Fruit fly (Drosophila melanogaster): ENCODE results near the gene PIG-P.

Gene PIG-P

DNA sequence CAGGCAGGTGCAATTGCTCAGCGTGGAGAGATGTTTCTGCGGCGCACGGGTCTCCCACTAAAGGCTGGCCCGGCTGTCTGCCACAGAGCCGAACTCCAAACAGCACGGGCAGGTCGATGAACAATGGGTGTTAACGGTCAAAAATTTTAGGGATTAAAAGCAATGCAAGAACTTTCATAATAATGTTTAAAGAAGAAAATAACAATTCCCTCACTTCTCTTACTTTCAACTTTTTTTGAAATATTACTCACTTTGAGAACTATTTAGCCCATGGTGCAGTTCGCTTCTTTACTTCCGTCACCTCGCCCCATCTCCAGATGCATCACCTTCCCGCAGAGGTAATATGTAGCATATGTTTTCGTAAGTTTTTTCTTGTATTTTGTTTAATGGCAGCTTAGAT lies 14.5 kb upstream of the PIG-P start (continued):
- TF ChIP-seq emc (GFP tag; optimal IDR thresholded peaks at IDR 0.05) (no peak), yki (optimal IDR thresholded peaks at IDR 0.05) (no peak), pzg (GFP tag; optimal IDR thresholded peaks at IDR 0.05) (no peak), CG17359 (tag; optimal IDR thresholded peaks at IDR 0.05) (no peak), CG1647 (GFP tag; optimal IDR thresholded peaks at IDR 0.05) (no peak), tx (GFP tag; optimal IDR thresholded peaks at IDR 0.05) (no peak), CG5180 (GFP tag; optimal IDR thresholded peaks at IDR 0.05) (no peak), CG7556 (GFP tag; optimal IDR thresholded peaks at IDR 0.05) (no peak), CG8388 (GFP tag; optimal IDR thresholded peaks at IDR 0.05) (peak; percentile 18), Xrp1 (GFP tag; IDR thresholded peaks at IDR 0.05) (peak; percentile 64), CG17829 (tag; optimal IDR thresholded peaks at IDR 0.05) (peak; percentile 20), Sry-β (GFP tag; optimal IDR thresholded peaks at IDR 0.05) (no peak), ttk (GFP tag; IDR thresholded peaks at IDR 0.05) (peak; percentile 33; the same call in 1 of the 2 replicates), CG5953 (GFP tag; IDR thresholded peaks at IDR 0.05) (peak; percentile 45; the same call in 1 of the 2 replicates), dpn (GFP tag; optimal IDR thresholded peaks at IDR 0.05) (peak in 1 of 2 experiments; percentile 6), pnt (GFP tag; optimal IDR thresholded peaks at IDR 0.05) (no peak), CG9609 (GFP tag; optimal IDR thresholded peaks at IDR 0.05) (no peak), CG6813 (GFP tag; optimal IDR thresholded peaks at IDR 0.05) (no peak), ssp (GFP tag; IDR thresholded peaks at IDR 0.05) (0 out of 2 replicates have a peak, but pooled peaks have one; percentile 7), CG31441 (GFP tag; IDR thresholded peaks at IDR 0.05) (peak; percentile 24; the same call in 1 of the 2 replicates), CG10565 (GFP tag; optimal IDR thresholded peaks at IDR 0.05) (no peak), CG11504 (tag; optimal IDR thresholded peaks at IDR 0.05) (peak; percentile 39), CG15696 (tag; optimal IDR thresholded peaks at IDR 0.05) (no peak)

DNA sequence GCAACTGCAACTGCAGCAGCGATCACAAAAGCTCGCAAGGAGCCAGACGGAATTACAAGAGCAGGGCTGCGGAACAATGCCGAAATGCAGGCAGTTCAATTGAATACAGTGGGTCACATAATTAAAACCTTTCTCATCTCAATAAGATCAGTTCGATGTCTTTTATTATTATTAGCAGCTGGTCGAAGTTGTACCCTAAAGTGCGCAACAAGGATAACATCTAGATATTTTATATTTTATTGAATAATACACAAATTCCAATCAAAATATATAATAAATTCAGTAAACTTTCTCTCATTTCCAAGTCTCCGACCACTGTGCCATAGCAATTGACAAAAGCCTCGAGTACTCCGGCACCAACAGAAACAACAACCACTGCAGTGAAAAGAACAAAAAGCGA lies 10.1 kb upstream of the PIG-P start:
- TF ChIP-seq luna (GFP tag; optimal IDR thresholded peaks at IDR 0.05) (no peak), CG17359 (tag; optimal IDR thresholded peaks at IDR 0.05) (no peak)

dm6 chr3R:26064708-26065107 lies 6.7 kb upstream of the PIG-P start:
- TF ChIP-seq Ets65A (GFP tag) (peak; percentile 52), pros (GFP tag; optimal IDR thresholded peaks at IDR 0.05) (no peak)

- TF ChIP-seq Dfd (GFP tag; optimal IDR thresholded peaks at IDR 0.05) (no peak), seq (GFP tag; IDR thresholded peaks at IDR 0.05) (no peak), CG14860 (GFP tag; IDR thresholded peaks at IDR 0.05; ENCODE audit: partially characterized antibody) (no peak), CG2120 (GFP tag; optimal IDR thresholded peaks at IDR 0.05) (no peak), vfl (GFP tag; optimal IDR thresholded peaks at IDR 0.05) (no peak), CG43689 (GFP tag; IDR thresholded peaks at IDR 0.05) (no peak), unpg (GFP tag; optimal IDR thresholded peaks at IDR 0.05) (no peak), CG18764 (GFP tag; optimal IDR thresholded peaks at IDR 0.05) (no peak), CG6765 (GFP tag; optimal IDR thresholded peaks at IDR 0.05) (no peak), CG31224 (GFP tag; IDR thresholded peaks at IDR 0.05) (no peak), tll (GFP tag; optimal IDR thresholded peaks at IDR 0.05) (no peak), CG15601 (tag; optimal IDR thresholded peaks at IDR 0.05) (no peak), CG10654 (GFP tag; optimal IDR thresholded peaks at IDR 0.05) (no peak), Fer2 (tag; optimal IDR thresholded peaks at IDR 0.05) (no peak)
Observed at dm6 chr3R:26062911-26063310, 4.9 kb upstream of the PIG-P start, which contains the start of gene CG14551. Gene CG14551 (minus strand): TSS chr3R:26063011.

Measured in whole organism, embryonic.